Worm (Caenorhabditis elegans) whole organism, mixed stage, embryonic: Measurements from ENCODE around the gene C04H5.1.

Experiments used
- flh-1 ChIP-seq: fragments of 200-800 bp; sonication (Bioruptor generic); optimal IDR thresholded peaks from 2 replicates; lab custom pipeline; 2018; ENCODE audit warnings: mild to moderate bottlenecking, missing genetic modification characterization, moderate library complexity, missing compliant biosample characterization
- lin-13 ChIP-seq: fragments of 150-350 bp; optimal IDR thresholded peaks from 2 replicates; lab custom pipeline; 2014; ENCODE audit warnings: missing biosample characterization, missing genetic modification characterization

DNA sequence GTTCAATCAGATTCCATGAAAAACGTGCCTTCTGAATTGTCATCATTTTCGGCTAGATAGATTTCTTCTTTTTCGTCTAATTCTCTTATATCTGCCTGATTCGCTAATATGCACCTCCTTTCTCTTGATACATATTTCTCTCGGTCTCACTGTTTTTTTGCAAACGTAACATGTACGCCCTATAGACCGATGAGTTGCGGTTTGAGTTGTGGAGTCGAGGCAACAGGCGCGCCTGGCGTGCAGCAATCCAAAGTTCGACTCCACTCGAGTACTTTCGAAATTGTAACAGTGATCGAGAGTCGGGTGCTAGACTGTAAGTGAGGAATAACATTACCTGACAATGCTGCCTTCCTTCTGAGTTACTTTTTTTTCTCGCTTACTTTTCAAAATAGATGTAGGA lies 37.3 kb upstream of the C04H5.1 start:
- TF ChIP-seq flh-1 (GFP tag; lab: Kevin White, UChicago) = peak; percentile 71
- peak; percentile 72 for TF ChIP-seq lin-13
